Fruit fly (Drosophila melanogaster) whole organism, pupa: ENCODE measurements around the gene CG14397.

ENCODE experiments used
- CG10348 ChIP-seq: fragments of 200-800 bp; sonication (Bioruptor generic); IDR thresholded peaks from 2 replicates; pipeline ENCODE4 v1.3.6; 2022; ENCODE audit warnings: missing biosample characterization, missing genetic modification characterization
- CG12605 ChIP-seq: fragments of 200-800 bp; sonication (Bioruptor generic); IDR thresholded peaks from 2 replicates; pipeline ENCODE4 v1.3.6; 2022; ENCODE audit warnings: missing biosample characterization, missing genetic modification characterization
- CG15710 ChIP-seq: fragments of 200-800 bp; sonication (Bioruptor generic); optimal IDR thresholded peaks from 2 replicates; lab custom pipeline; 2018; ENCODE audit warnings: missing biosample characterization, mild to moderate bottlenecking, missing genetic modification characterization, moderate library complexity
- CG4496 ChIP-seq: fragments of 200-800 bp; sonication (Bioruptor generic); IDR thresholded peaks from 3 replicates; pipeline ENCODE4 v1.3.6; 2022; ENCODE audit warnings: missing biosample characterization, missing genetic modification characterization
- D1 ChIP-seq: fragments of 200-800 bp; sonication (Bioruptor generic); optimal IDR thresholded peaks from 2 replicates; lab custom pipeline; 2018; ENCODE audit warnings: missing biosample characterization, mild to moderate bottlenecking, missing genetic modification characterization, moderate library complexity
- EcR ChIP-seq: fragments of 200-800 bp; sonication (Bioruptor generic); optimal IDR thresholded peaks from 3 replicates; lab custom pipeline; 2019; ENCODE audit warnings: missing biosample characterization, missing genetic modification characterization, mild to moderate bottlenecking, moderate library complexity, missing genetic modification reagents
- Ets98B ChIP-seq: fragments of 200-800 bp; sonication (Bioruptor generic); IDR thresholded peaks from 2 replicates; pipeline ENCODE4 v1.3.6; 2022; ENCODE audit warnings: missing biosample characterization, missing genetic modification characterization
- rn ChIP-seq: fragments of 200-800 bp; sonication (Bioruptor generic); IDR thresholded peaks from 2 replicates; pipeline ENCODE4 v1.3.6; 2022; ENCODE audit warnings: missing biosample characterization, missing genetic modification characterization

- TF ChIP-seq CG10348 (GFP tag; lab: Robert Waterston, UW) (no peak), CG15710 (tag; lab: Kevin White, UChicago) (peak; percentile 12), CG4496 (no peak), EcR (no peak), D1 (tag; lab: Kevin White, UChicago) (no peak), CG12605 (GFP tag; lab: Robert Waterston, UW) (no peak), rn (GFP tag; lab: Robert Waterston, UW) (no peak), Ets98B (no peak)
These were observed 16.8 kb downstream of the CG14397 start for dm6 chr2L:21107651-21108489.
